Fruit fly (Drosophila melanogaster) whole organism, prepupa: ENCODE data around the gene CG11322.

Experiments used
- Blimp-1 ChIP-seq: fragments of 200-800 bp; sonication (Bioruptor generic); optimal IDR thresholded peaks from 3 replicates; lab custom pipeline; 2017; ENCODE audit warnings: missing biosample characterization, missing genetic modification characterization, mild to moderate bottlenecking, moderate library complexity, missing genetic modification reagents
- CG11294 ChIP-seq: fragments of 200-800 bp; sonication (Bioruptor generic); IDR thresholded peaks from 2 replicates; pipeline ENCODE4 v1.3.6; 2022; ENCODE audit warnings: missing biosample characterization, missing genetic modification characterization
- CG16779 ChIP-seq: fragments of 200-800 bp; sonication (Bioruptor generic); optimal IDR thresholded peaks from 3 replicates; lab custom pipeline; 2017; ENCODE audit warnings: missing biosample characterization, mild to moderate bottlenecking, missing genetic modification characterization
- CG32006 ChIP-seq: fragments of 200-800 bp; sonication (Bioruptor generic); optimal IDR thresholded peaks from 3 replicates; lab custom pipeline; 2017; ENCODE audit warnings: missing biosample characterization, mild to moderate bottlenecking, missing genetic modification characterization
- CG34406 ChIP-seq: fragments of 200-800 bp; sonication (Bioruptor generic); optimal IDR thresholded peaks from 3 replicates; lab custom pipeline; 2016; ENCODE audit warnings: missing biosample characterization, missing genetic modification characterization
- CG6808 ChIP-seq: fragments of 200-800 bp; sonication (Bioruptor generic); optimal IDR thresholded peaks from 3 replicates; lab custom pipeline; 2017; ENCODE audit warnings: missing biosample characterization, missing genetic modification characterization, mild to moderate bottlenecking, moderate library complexity, missing genetic modification reagents
- Gug ChIP-seq: fragments of 200-800 bp; sonication (Bioruptor generic); IDR thresholded peaks from 2 replicates; pipeline ENCODE4 v1.3.6; 2022; ENCODE audit warnings: missing biosample characterization, missing genetic modification characterization
- Lpt ChIP-seq: fragments of 200-800 bp; sonication (Bioruptor generic); optimal IDR thresholded peaks from 3 replicates; lab custom pipeline; 2016; ENCODE audit warnings: missing biosample characterization, missing genetic modification characterization
- Met ChIP-seq: fragments of 200-800 bp; sonication (Bioruptor generic); optimal IDR thresholded peaks from 3 replicates; lab custom pipeline; 2016; ENCODE audit warnings: missing biosample characterization, missing genetic modification characterization
- achi ChIP-seq: fragments of 200-800 bp; sonication (Bioruptor generic); optimal IDR thresholded peaks from 3 replicates; lab custom pipeline; 2016; ENCODE audit warnings: missing biosample characterization, missing genetic modification characterization
- svp ChIP-seq: fragments of 200-800 bp; sonication (Bioruptor generic); peaks from one replicate; lab custom pipeline; 2016; ENCODE audit warnings: missing biosample characterization, missing genetic modification characterization

DNA sequence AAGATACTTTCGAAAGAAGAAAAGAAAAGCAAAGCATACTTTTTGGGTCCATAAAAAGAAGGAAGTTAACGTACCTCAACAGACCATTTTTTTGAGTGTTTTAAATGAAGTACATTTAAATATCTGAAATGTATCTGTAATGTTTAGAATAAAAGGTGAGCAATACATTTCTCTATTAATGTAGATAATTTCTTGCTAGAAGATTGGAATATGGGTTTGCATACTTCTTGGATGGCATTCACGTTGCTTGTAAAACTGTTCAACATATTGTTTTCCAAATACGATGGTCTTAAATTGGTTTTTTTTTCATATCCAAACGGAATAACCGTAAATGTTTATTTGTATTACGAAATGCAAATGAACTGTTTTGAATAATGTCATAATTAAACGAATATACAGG, 46.4 kb upstream of the CG11322 start, which contains the start of gene CG17375:
- TF ChIP-seq achi (GFP tag; lab: Kevin White, UChicago) (no peak), CG32006 (GFP tag; lab: Kevin White, UChicago) (no peak), svp (GFP tag; lab: Kevin White, UChicago) (no peak), CG6808 (GFP tag; lab: Kevin White, UChicago) (no peak), CG34406 (no peak), Gug (GFP tag; lab: Robert Waterston, UW) (no peak), CG11294 (GFP tag; lab: Robert Waterston, UW) (no peak), Blimp-1 (no peak), Lpt (GFP tag; lab: Kevin White, UChicago) (no peak), CG16779 (tag; lab: Kevin White, UChicago) (no peak), Met (GFP tag; lab: Kevin White, UChicago) (no peak)
